Worm (Caenorhabditis elegans) whole organism, early embryonic: ENCODE results near the gene F08F1.3.

Source experiments
- B0310.2 ChIP-seq: sonication (generic microtip); optimal IDR thresholded peaks from 2 replicates; lab custom pipeline; 2016; ENCODE audit warnings: mild to moderate bottlenecking, missing genetic modification characterization, missing compliant biosample characterization
- F13C5.2 ChIP-seq: sonication (generic microtip); optimal IDR thresholded peaks from 2 replicates; lab custom pipeline; 2017; ENCODE audit warnings: mild to moderate bottlenecking, missing genetic modification characterization, inconsistent platforms, missing compliant biosample characterization
- aly-1 ChIP-seq: sonication (generic microtip); optimal IDR thresholded peaks from 2 replicates; lab custom pipeline; 2016; ENCODE audit warnings: missing genetic modification characterization, missing compliant biosample characterization
- ceh-13 ChIP-seq: fragments of 200-800 bp; sonication (Bioruptor generic); optimal IDR thresholded peaks from 2 replicates; lab custom pipeline; 2018; ENCODE audit warnings: mild to moderate bottlenecking, missing genetic modification characterization, missing compliant biosample characterization
- ceh-36 ChIP-seq: sonication (generic microtip); optimal IDR thresholded peaks from 2 replicates; lab custom pipeline; 2016; ENCODE audit warnings: missing genetic modification characterization, inconsistent platforms, missing compliant biosample characterization
- ets-7 ChIP-seq: sonication (generic microtip); optimal IDR thresholded peaks from 2 replicates; lab custom pipeline; 2016; ENCODE audit warnings: missing genotype, missing genetic modification characterization, missing compliant biosample characterization
- flt-1 ChIP-seq: fragments of 200-800 bp; sonication (Bioruptor generic); IDR thresholded peaks from 2 replicates; pipeline ENCODE4 v1.3.6; 2022; ENCODE audit warnings: missing genetic modification characterization, missing compliant biosample characterization
- hmbx-1 ChIP-seq: sonication (generic microtip); optimal IDR thresholded peaks from 2 replicates; lab custom pipeline; 2016; ENCODE audit warnings: mild to moderate bottlenecking, missing genetic modification characterization, missing compliant biosample characterization
- hnd-1 ChIP-seq: sonication (generic microtip); optimal IDR thresholded peaks from 2 replicates; lab custom pipeline; 2016; ENCODE audit warnings: missing genetic modification characterization, missing compliant biosample characterization
- pes-1 ChIP-seq: fragments of 200-800 bp; sonication (Bioruptor generic); IDR thresholded peaks from 2 replicates; pipeline ENCODE4 v1.3.6; 2022; ENCODE audit warnings: missing genetic modification reagents, missing genetic modification characterization, missing compliant biosample characterization
- sea-1 ChIP-seq: fragments of 200-800 bp; sonication (Bioruptor generic); conservative IDR thresholded peaks from 2 replicates; pipeline ENCODE4 v1.3.6; 2022; ENCODE audit warnings: missing genetic modification characterization, missing compliant biosample characterization
- tbx-11 ChIP-seq: fragments of 200-800 bp; sonication (Bioruptor generic); IDR thresholded peaks from 2 replicates; pipeline ENCODE4 v1.3.6; 2022; ENCODE audit warnings: missing genetic modification characterization, missing compliant biosample characterization
- tbx-37 ChIP-seq: fragments of 200-800 bp; sonication (Bioruptor generic); conservative IDR thresholded peaks from 2 replicates; pipeline ENCODE4 v1.3.6; 2022; ENCODE audit warnings: missing genetic modification reagents, missing genetic modification characterization, missing compliant biosample characterization

ce11 chrX:8394279-8394678 is 34.4 kb upstream of the F08F1.3 start:
- no peak for TF ChIP-seq hmbx-1 (tag; lab: Kevin White, UChicago)
- no peak for TF ChIP-seq flt-1 (GFP tag; lab: Robert Waterston, UW)
- TF ChIP-seq tbx-11 (GFP tag; lab: Robert Waterston, UW), result no peak
- no peak for TF ChIP-seq tbx-37
- no peak for TF ChIP-seq sea-1 (GFP tag; lab: Robert Waterston, UW)
- no peak for TF ChIP-seq ceh-36 (tag; lab: Kevin White, UChicago)
- no peak for TF ChIP-seq B0310.2 (tag; lab: Kevin White, UChicago)
- TF ChIP-seq hnd-1 (tag; lab: Kevin White, UChicago), result no peak
- TF ChIP-seq ceh-13 (GFP tag; lab: Kevin White, UChicago), result no peak
- no peak for TF ChIP-seq pes-1 (GFP tag; lab: Robert Waterston, UW)
- no peak for TF ChIP-seq ets-7 (tag; lab: Kevin White, UChicago)
- no peak for TF ChIP-seq aly-1 (tag; lab: Kevin White, UChicago)
- TF ChIP-seq F13C5.2 (tag; lab: Kevin White, UChicago), result no peak
